Worm (Caenorhabditis elegans) whole organism, L1 larva: ENCODE data around the gene let-805.

Experiments
- alr-1 ChIP-seq: fragments of 200-800 bp; sonication (Bioruptor generic); optimal IDR thresholded peaks from 2 replicates; lab custom pipeline; 2018; ENCODE audit warnings: borderline replicate concordance, mild to moderate bottlenecking, missing genetic modification characterization, missing compliant biosample characterization
- blmp-1 ChIP-seq: fragments of 150-350 bp; optimal IDR thresholded peaks from 2 replicates; lab custom pipeline; 2014; ENCODE audit warnings: missing biosample characterization, missing genetic modification characterization
- egl-27 ChIP-seq, 2 experiments: fragments of 150-350 bp in 1 of 2; sonication (generic microtip); optimal IDR thresholded peaks; 3 replicates each; lab custom pipeline; 2017 to 2018; ENCODE audit warnings: missing biosample characterization in 2 of 2, missing genetic modification characterization in 2 of 2, missing genetic modification reagents in 2 of 2
- elt-2 ChIP-seq: sonication (generic microtip); optimal IDR thresholded peaks from 2 replicates; lab custom pipeline; 2016; ENCODE audit warnings: missing genetic modification characterization, mild to moderate bottlenecking, inconsistent platforms, missing compliant biosample characterization, missing genetic modification reagents
- lin-39 ChIP-seq: fragments of 150-350 bp; optimal IDR thresholded peaks from 2 replicates; lab custom pipeline; 2014; ENCODE audit warnings: missing biosample characterization, missing genetic modification reagents, missing genetic modification characterization
- mdl-1 ChIP-seq, 2 experiments: fragments of 150-350 bp; optimal IDR thresholded peaks; 2 replicates each; lab custom pipeline; 2014 to 2017; ENCODE audit warnings: missing biosample characterization in 2 of 2, missing genetic modification characterization in 2 of 2, inconsistent platforms in 1 of 2
- nhr-28 ChIP-seq: fragments of 150-350 bp; optimal IDR thresholded peaks from 2 replicates; lab custom pipeline; 2014; ENCODE audit warnings: missing biosample characterization, missing genetic modification characterization
- nhr-76 ChIP-seq: sonication (generic microtip); optimal IDR thresholded peaks from 2 replicates; lab custom pipeline; 2017; ENCODE audit warnings: missing biosample characterization, missing genetic modification characterization
- nhr-85 ChIP-seq: sonication (generic microtip); peaks from one replicate; lab custom pipeline; 2016; ENCODE audit warnings: missing genetic modification characterization, inconsistent platforms, missing compliant biosample characterization
- pag-3 ChIP-seq: sonication (generic microtip); optimal IDR thresholded peaks from 2 replicates; lab custom pipeline; 2017; ENCODE audit warnings: missing genetic modification characterization, mild to moderate bottlenecking, missing compliant biosample characterization, antibody characterized with exemption, borderline replicate concordance; ENCODE audit not compliant: insufficient read depth
- pax-3 ChIP-seq: fragments of 200-800 bp; sonication (Bioruptor generic); optimal IDR thresholded peaks from 2 replicates; lab custom pipeline; 2018; ENCODE audit warnings: mild to moderate bottlenecking, missing genetic modification characterization, moderate library complexity, missing compliant biosample characterization
- skn-1 ChIP-seq: fragments of 150-350 bp; optimal IDR thresholded peaks from 2 replicates; lab custom pipeline; 2014; ENCODE audit warnings: missing biosample characterization, missing genetic modification characterization
- unc-62 ChIP-seq: fragments of 150-350 bp; optimal IDR thresholded peaks from 2 replicates; lab custom pipeline; 2014; ENCODE audit warnings: missing biosample characterization, missing genetic modification reagents, missing genetic modification characterization

ce11 chrIII:2700637-2701036 lies 42.8 kb downstream of the let-805 start, which contains the start of gene set-27:
- no peak for TF ChIP-seq nhr-76 (tag; lab: Kevin White, UChicago)
- TF ChIP-seq pag-3, result no peak
- TF ChIP-seq nhr-28, result no peak
- no peak for TF ChIP-seq blmp-1 (tag; lab: Kevin White, UChicago)
- TF ChIP-seq alr-1 (tag; lab: Kevin White, UChicago), result no peak
- no peak for TF ChIP-seq lin-39 (tag; lab: Kevin White, UChicago)
- TF ChIP-seq pax-3 (tag; lab: Kevin White, UChicago), result no peak
- TF ChIP-seq elt-2 (tag; lab: Kevin White, UChicago), result no peak
- TF ChIP-seq nhr-85 (tag; lab: Kevin White, UChicago), result no peak
- TF ChIP-seq unc-62 (GFP tag; lab: Kevin White, UChicago), result no peak
- TF ChIP-seq mdl-1 (tag; optimal IDR thresholded peaks at IDR 0.05; lab: Kevin White, UChicago), result no peak
- no peak for TF ChIP-seq skn-1 (tag; lab: Kevin White, UChicago)
- no peak for TF ChIP-seq egl-27 (tag; optimal IDR thresholded peaks at IDR 0.05; lab: Kevin White, UChicago)
